Worm (Caenorhabditis elegans): ENCODE results near the gene R09A8.9.

- TF ChIP-seq pqm-1 (tag; optimal IDR thresholded peaks at IDR 0.05) (no peak), unc-3 (GFP tag; conservative IDR thresholded peaks at IDR 0.05) (no peak), unc-3 (tag; optimal IDR thresholded peaks at IDR 0.05) (no peak), dve-1 (tag; optimal IDR thresholded peaks at IDR 0.05) (no peak), C38D4.7 (GFP tag; optimal IDR thresholded peaks at IDR 0.05) (no peak)
These were observed 42.9 kb downstream of the R09A8.9 start, which contains the start of gene zmp-5 for ce11 chrX:12646546-12647167.
